Fruit fly (Drosophila melanogaster): ENCODE measurements around the gene Septin2.

The Septin2 gene

dm6 chr3R:20546662-20547620, 41.2 kb downstream of the Septin2 start:
- TF ChIP-seq CG1529 (GFP tag; optimal IDR thresholded peaks at IDR 0.05) = no peak
- TF ChIP-seq cato (GFP tag; optimal IDR thresholded peaks at IDR 0.05; ENCODE audit: borderline replicate concordance) = no peak
- TF ChIP-seq eve (GFP tag; optimal IDR thresholded peaks at IDR 0.05) = peak in 1 of 2 experiments; percentile 27
- TF ChIP-seq chinmo (GFP tag; IDR thresholded peaks at IDR 0.05; ENCODE audit: partially characterized antibody) = 0 out of 4 replicates have a peak, but pooled peaks have one; percentile 74
- peak; percentile 11 for TF ChIP-seq sug (tag; optimal IDR thresholded peaks at IDR 0.05)
- TF ChIP-seq CG31441 (GFP tag; IDR thresholded peaks at IDR 0.05) = peak; percentile 26; the same call in 1 of the 2 replicates
- TF ChIP-seq sens (GFP tag) = peak; percentile 44
- TF ChIP-seq CG2120 (GFP tag; optimal IDR thresholded peaks at IDR 0.05) = peak; percentile 18
- TF ChIP-seq CG9727 (GFP tag; optimal IDR thresholded peaks at IDR 0.05) = no peak
- TF ChIP-seq lilli (GFP tag; optimal IDR thresholded peaks at IDR 0.05) = peak; percentile 17
- peak; percentile 78; the same call in 2 of the 3 replicates for TF ChIP-seq sr (GFP tag; IDR thresholded peaks at IDR 0.05)
- TF ChIP-seq Ada2b (GFP tag; IDR thresholded peaks at IDR 0.05) = no peak
- 0 out of 2 replicates have a peak, but pooled peaks have one; percentile 7 for TF ChIP-seq sob (GFP tag; IDR thresholded peaks at IDR 0.05)
- TF ChIP-seq org-1 (GFP tag; optimal IDR thresholded peaks at IDR 0.05) = no peak
- peak; percentile 11 for TF ChIP-seq CG18599 (GFP tag; optimal IDR thresholded peaks at IDR 0.05)
- peak; percentile 36 for TF ChIP-seq gem (tag; optimal IDR thresholded peaks at IDR 0.05)
- no peak for TF ChIP-seq CG10462 (GFP tag; optimal IDR thresholded peaks at IDR 0.05)
- TF ChIP-seq grau (tag; optimal IDR thresholded peaks at IDR 0.05) = peak; percentile 82
- TF ChIP-seq CG18619 (GFP tag; optimal IDR thresholded peaks at IDR 0.05) = peak; percentile 30
- TF ChIP-seq CG42726 (GFP tag; IDR thresholded peaks at IDR 0.05; ENCODE audit: partially characterized antibody) = no peak
- no peak for TF ChIP-seq tll (GFP tag; optimal IDR thresholded peaks at IDR 0.05)
- TF ChIP-seq CG2678 (tag; optimal IDR thresholded peaks at IDR 0.05) = peak; percentile 4
- no peak for TF ChIP-seq HmgD (GFP tag; optimal IDR thresholded peaks at IDR 0.05)
- TF ChIP-seq ATbp (GFP tag; optimal IDR thresholded peaks at IDR 0.05) = peak; percentile 4
- peak; percentile 15 for TF ChIP-seq CG3281 (GFP tag; optimal IDR thresholded peaks at IDR 0.05)
- TF ChIP-seq CG5180 (GFP tag; optimal IDR thresholded peaks at IDR 0.05) = peak; percentile 33
- TF ChIP-seq row (GFP tag; IDR thresholded peaks at IDR 0.05) = peak; percentile 32; the same call in 1 of the 3 replicates
- TF ChIP-seq Med (GFP tag) = peak; percentile 56
- TF ChIP-seq Taf1 (GFP tag; IDR thresholded peaks at IDR 0.05) = no peak
- no peak for TF ChIP-seq cg (GFP tag; optimal IDR thresholded peaks at IDR 0.05)
- TF ChIP-seq CG15479 (GFP tag; optimal IDR thresholded peaks at IDR 0.05) = peak; percentile 76
- no peak for TF ChIP-seq CG14965 (GFP tag; optimal IDR thresholded peaks at IDR 0.05; ENCODE audit: borderline replicate concordance)
- TF ChIP-seq pnt (GFP tag; optimal IDR thresholded peaks at IDR 0.05) = no peak
- peak; percentile 28 for TF ChIP-seq CG10543 (GFP tag; optimal IDR thresholded peaks at IDR 0.05)
- TF ChIP-seq CG12659 (GFP tag; optimal IDR thresholded peaks at IDR 0.05) = no peak
- TF ChIP-seq CG12769 (tag; optimal IDR thresholded peaks at IDR 0.05) = peak; percentile 38
- TF ChIP-seq ase (GFP tag; IDR thresholded peaks at IDR 0.05) = no peak
- TF ChIP-seq CG1024 (GFP tag; IDR thresholded peaks at IDR 0.05) = no peak

dm6 chr3R:20545678-20546077, 42.5 kb downstream of the Septin2 start:
- TF ChIP-seq hbn (GFP tag; IDR thresholded peaks at IDR 0.05; ENCODE audit: partially characterized antibody) (no peak), CG2875 (GFP tag; optimal IDR thresholded peaks at IDR 0.05) (no peak), az2 (GFP tag; optimal IDR thresholded peaks at IDR 0.05) (no peak), CG18619 (GFP tag; optimal IDR thresholded peaks at IDR 0.05) (no peak), CG32532 (GFP tag; IDR thresholded peaks at IDR 0.05) (peak; percentile 22; the same call in 1 of the 2 replicates), NC2α (GFP tag; optimal IDR thresholded peaks at IDR 0.05) (no peak), Adf1 (GFP tag; IDR thresholded peaks at IDR 0.05) (no peak), lmd (GFP tag; IDR thresholded peaks at IDR 0.05) (0 out of 2 replicates have a peak, but pooled peaks have one; percentile 4), ap (GFP tag; IDR thresholded peaks at IDR 0.05) (no peak), schlank (tag; optimal IDR thresholded peaks at IDR 0.05) (peak; percentile 20), Bteb2 (GFP tag; optimal IDR thresholded peaks at IDR 0.05) (no peak), dm (GFP tag; optimal IDR thresholded peaks at IDR 0.05) (no peak), CG15073 (GFP tag; optimal IDR thresholded peaks at IDR 0.05) (no peak)
